Fruit fly (Drosophila melanogaster): Measurements from ENCODE around the gene poe.

poe gene

dm6 chr2L:8085466-8086164 is 14.2 kb upstream of the poe start:
- TF ChIP-seq svp (GFP tag) (peak; percentile 36), CG4318 (GFP tag; optimal IDR thresholded peaks at IDR 0.05) (no peak)

dm6 chr2L:8084349-8085203 is 13.2 kb upstream of the poe start:
- TF ChIP-seq CG8632 (GFP tag; optimal IDR thresholded peaks at IDR 0.05) (no peak), svp (GFP tag) (peak; percentile 32), vri (GFP tag; optimal IDR thresholded peaks at IDR 0.05) (peak; percentile 26), salr (GFP tag; optimal IDR thresholded peaks at IDR 0.05) (peak in 1 of 2 experiments; percentile 6), Sox14 (GFP tag; optimal IDR thresholded peaks at IDR 0.05) (peak; percentile 2), CG31627 (GFP tag; optimal IDR thresholded peaks at IDR 0.05) (peak; percentile 2), eg (GFP tag; IDR thresholded peaks at IDR 0.05) (peak; percentile 6; the same call in 1 of the 3 replicates), Hr4 (GFP tag; optimal IDR thresholded peaks at IDR 0.05) (peak; percentile 19), Eip75B (GFP tag; optimal IDR thresholded peaks at IDR 0.05) (no peak), acj6 (GFP tag; optimal IDR thresholded peaks at IDR 0.05) (no peak), CG6854 (GFP tag; optimal IDR thresholded peaks at IDR 0.05) (peak; percentile 4), CG10631 (GFP tag; optimal IDR thresholded peaks at IDR 0.05) (no peak), ss (GFP tag; optimal IDR thresholded peaks at IDR 0.05) (peak in 1 of 2 experiments; percentile 30), CG4318 (GFP tag; optimal IDR thresholded peaks at IDR 0.05) (peak; percentile 9), Hr39 (GFP tag; optimal IDR thresholded peaks at IDR 0.05) (peak; percentile 9), CG6276 (GFP tag; optimal IDR thresholded peaks at IDR 0.05) (no peak), CG7368 (GFP tag; optimal IDR thresholded peaks at IDR 0.05) (peak; percentile 32), CG32006 (GFP tag; optimal IDR thresholded peaks at IDR 0.05) (peak; percentile 64), fd59A (GFP tag; optimal IDR thresholded peaks at IDR 0.05) (peak; percentile 6)

dm6 chr2L:8083427-8084295 is 12.2 kb upstream of the poe start:
- TF ChIP-seq lz (GFP tag; optimal IDR thresholded peaks at IDR 0.05): no peak
- no peak for TF ChIP-seq fd59A (GFP tag; optimal IDR thresholded peaks at IDR 0.05)
- TF ChIP-seq fkh (GFP tag; optimal IDR thresholded peaks at IDR 0.05): no peak
- TF ChIP-seq ss (GFP tag; optimal IDR thresholded peaks at IDR 0.05): peak; percentile 50 to 62
- no peak for TF ChIP-seq CG8319 (GFP tag; optimal IDR thresholded peaks at IDR 0.05)
- TF ChIP-seq CG8632 (GFP tag; optimal IDR thresholded peaks at IDR 0.05): no peak
- no peak for TF ChIP-seq Gug (GFP tag; IDR thresholded peaks at IDR 0.05)
- no peak for TF ChIP-seq achi (GFP tag; optimal IDR thresholded peaks at IDR 0.05)
- peak; percentile 47 for TF ChIP-seq Eip78C (GFP tag)
- no peak for TF ChIP-seq Met (GFP tag; optimal IDR thresholded peaks at IDR 0.05)
- TF ChIP-seq spab (GFP tag; optimal IDR thresholded peaks at IDR 0.05): no peak
- TF ChIP-seq CG8119 (GFP tag; IDR thresholded peaks at IDR 0.05): peak; percentile 54; the same call in 1 of the 3 replicates
- TF ChIP-seq fd85E (GFP tag; optimal IDR thresholded peaks at IDR 0.05): peak; percentile 27
- peak; percentile 50; the same call in 2 of the 3 replicates for TF ChIP-seq eg (GFP tag; IDR thresholded peaks at IDR 0.05)
- TF ChIP-seq Sox14 (GFP tag; optimal IDR thresholded peaks at IDR 0.05): peak; percentile 65
- no peak for TF ChIP-seq CG34406 (GFP tag; optimal IDR thresholded peaks at IDR 0.05)
- TF ChIP-seq CG6276 (GFP tag; optimal IDR thresholded peaks at IDR 0.05): no peak
- no peak for TF ChIP-seq CG6792 (GFP tag; optimal IDR thresholded peaks at IDR 0.05)
- TF ChIP-seq Hr39 (GFP tag; optimal IDR thresholded peaks at IDR 0.05): no peak
- no peak for TF ChIP-seq Blimp-1 (GFP tag; optimal IDR thresholded peaks at IDR 0.05)
- no peak for TF ChIP-seq Ets21C (GFP tag; optimal IDR thresholded peaks at IDR 0.05)
- no peak for TF ChIP-seq Sox102F (GFP tag; optimal IDR thresholded peaks at IDR 0.05)
- no peak for TF ChIP-seq Smox (GFP tag; optimal IDR thresholded peaks at IDR 0.05)
- TF ChIP-seq svp (GFP tag): peak; percentile 99
- peak; percentile 7 for TF ChIP-seq CG9139 (GFP tag; optimal IDR thresholded peaks at IDR 0.05)
- TF ChIP-seq CG6808 (GFP tag; optimal IDR thresholded peaks at IDR 0.05): peak; percentile 3
- no peak for TF ChIP-seq Hr38 (GFP tag; optimal IDR thresholded peaks at IDR 0.05)
- peak in 1 of 2 experiments; percentile 51 for TF ChIP-seq salr (GFP tag; optimal IDR thresholded peaks at IDR 0.05)
- no peak for TF ChIP-seq CG3032 (tag; optimal IDR thresholded peaks at IDR 0.05)
- no peak for TF ChIP-seq CG11294 (GFP tag; IDR thresholded peaks at IDR 0.05)
- TF ChIP-seq Hr4 (GFP tag; optimal IDR thresholded peaks at IDR 0.05): no peak
- peak; percentile 41 for TF ChIP-seq Lpt (GFP tag; optimal IDR thresholded peaks at IDR 0.05)
- TF ChIP-seq CG15336 (GFP tag; IDR thresholded peaks at IDR 0.05): no peak; the same call in 1 of the 2 replicates

Data from whole organism, prepupa.